Worm (Caenorhabditis elegans) whole organism, late embryonic: Measurements from ENCODE around the gene Y51H4A.6.

Experiments
- K09A11.1 ChIP-seq: sonication (generic microtip); optimal IDR thresholded peaks from 2 replicates; lab custom pipeline; 2017; ENCODE audit warnings: antibody characterized with exemption, mild to moderate bottlenecking, missing genetic modification characterization, missing compliant biosample characterization; ENCODE audit not compliant: insufficient read depth
- T23F11.4 ChIP-seq: fragments of 200-800 bp; sonication (Bioruptor generic); optimal IDR thresholded peaks from 2 replicates; lab custom pipeline; 2018; ENCODE audit warnings: mild to moderate bottlenecking, missing genetic modification characterization, missing compliant biosample characterization
- Y22D7AL.16 ChIP-seq: sonication (generic microtip); optimal IDR thresholded peaks from 2 replicates; lab custom pipeline; 2016; ENCODE audit warnings: missing genetic modification characterization, missing compliant biosample characterization
- ceh-14 ChIP-seq: sonication (generic microtip); optimal IDR thresholded peaks from 2 replicates; lab custom pipeline; 2016; ENCODE audit warnings: missing genotype, missing genetic modification characterization, missing compliant biosample characterization
- ceh-18 ChIP-seq: sonication (generic microtip); optimal IDR thresholded peaks from 2 replicates; lab custom pipeline; 2016; ENCODE audit warnings: missing genetic modification characterization, missing compliant biosample characterization
- ceh-19 ChIP-seq: fragments of 200-800 bp; sonication (Bioruptor generic); optimal IDR thresholded peaks from 2 replicates; lab custom pipeline; 2018; ENCODE audit warnings: mild to moderate bottlenecking, missing genetic modification characterization, missing compliant biosample characterization
- ceh-2 ChIP-seq: sonication (generic microtip); optimal IDR thresholded peaks from 2 replicates; lab custom pipeline; 2016; ENCODE audit warnings: missing genotype, missing genetic modification characterization, missing compliant biosample characterization
- ceh-24 ChIP-seq: sonication (generic microtip); optimal IDR thresholded peaks from 2 replicates; lab custom pipeline; 2016; ENCODE audit warnings: mild to moderate bottlenecking, missing genetic modification characterization, missing compliant biosample characterization
- ceh-30 ChIP-seq: fragments of 150-350 bp; optimal IDR thresholded peaks from 2 replicates; lab custom pipeline; 2014; ENCODE audit warnings: missing biosample characterization, missing genetic modification characterization
- ceh-31 ChIP-seq: sonication (generic microtip); optimal IDR thresholded peaks from 2 replicates; lab custom pipeline; 2016; ENCODE audit warnings: missing genetic modification characterization, missing compliant biosample characterization
- ceh-34 ChIP-seq: sonication (generic microtip); optimal IDR thresholded peaks from 2 replicates; lab custom pipeline; 2016; ENCODE audit warnings: mild to moderate bottlenecking, missing genetic modification characterization, missing compliant biosample characterization
- ceh-6 ChIP-seq: fragments of 200-800 bp; sonication (Bioruptor generic); optimal IDR thresholded peaks from 2 replicates; lab custom pipeline; 2018; ENCODE audit warnings: mild to moderate bottlenecking, missing genetic modification characterization, missing compliant biosample characterization
- che-1 ChIP-seq: sonication (generic microtip); optimal IDR thresholded peaks from 2 replicates; lab custom pipeline; 2016; ENCODE audit warnings: mild to moderate bottlenecking, missing genetic modification characterization, missing compliant biosample characterization
- dmd-4 ChIP-seq: sonication (generic microtip); optimal IDR thresholded peaks from 2 replicates; lab custom pipeline; 2016; ENCODE audit warnings: borderline replicate concordance, missing genetic modification characterization, missing compliant biosample characterization
- dve-1 ChIP-seq: sonication (generic microtip); optimal IDR thresholded peaks from 2 replicates; lab custom pipeline; 2017; ENCODE audit warnings: antibody characterized with exemption, mild to moderate bottlenecking, missing genetic modification characterization, missing compliant biosample characterization
- elt-2 ChIP-seq: sonication (generic microtip); optimal IDR thresholded peaks from 2 replicates; lab custom pipeline; 2016; ENCODE audit warnings: missing genetic modification reagents, missing genetic modification characterization, missing compliant biosample characterization
- ets-4 ChIP-seq: sonication (generic microtip); optimal IDR thresholded peaks from 2 replicates; lab custom pipeline; 2016; ENCODE audit warnings: missing genetic modification characterization, missing compliant biosample characterization
- fkh-10 ChIP-seq: fragments of 150-350 bp; optimal IDR thresholded peaks from 2 replicates; lab custom pipeline; 2014; ENCODE audit warnings: missing biosample characterization, missing genetic modification reagents, missing genetic modification characterization
- hlh-13 ChIP-seq: fragments of 200-800 bp; sonication (Bioruptor generic); optimal IDR thresholded peaks from 2 replicates; lab custom pipeline; 2018; ENCODE audit warnings: mild to moderate bottlenecking, missing genetic modification characterization, missing compliant biosample characterization
- hlh-6 ChIP-seq: sonication (generic microtip); optimal IDR thresholded peaks from 2 replicates; lab custom pipeline; 2016; ENCODE audit warnings: missing genotype, missing genetic modification characterization, missing compliant biosample characterization
- hlh-8 ChIP-seq: sonication (generic microtip); optimal IDR thresholded peaks from 2 replicates; lab custom pipeline; 2016; ENCODE audit warnings: missing genotype, missing genetic modification characterization, missing compliant biosample characterization
- lim-6 ChIP-seq: sonication (generic microtip); optimal IDR thresholded peaks from 2 replicates; lab custom pipeline; 2016; ENCODE audit warnings: missing genetic modification characterization, missing compliant biosample characterization
- mec-3 ChIP-seq: sonication (generic microtip); optimal IDR thresholded peaks from 2 replicates; lab custom pipeline; 2016; ENCODE audit warnings: borderline replicate concordance, missing genetic modification characterization, missing compliant biosample characterization
- nfya-1 ChIP-seq: sonication (generic microtip); optimal IDR thresholded peaks from 2 replicates; lab custom pipeline; 2017; ENCODE audit warnings: missing genetic modification characterization, mild to moderate bottlenecking, missing compliant biosample characterization, antibody characterized with exemption, moderate library complexity
- nhr-11 ChIP-seq: fragments of 150-350 bp; optimal IDR thresholded peaks from 2 replicates; lab custom pipeline; 2014; ENCODE audit warnings: missing biosample characterization, missing genetic modification characterization
- pha-2 ChIP-seq: sonication (generic microtip); optimal IDR thresholded peaks from 2 replicates; lab custom pipeline; 2017; ENCODE audit warnings: mild to moderate bottlenecking, missing genetic modification characterization, missing compliant biosample characterization
- pha-4 ChIP-seq: fragments of 150-350 bp; optimal IDR thresholded peaks from 2 replicates; lab custom pipeline; 2018; ENCODE audit warnings: missing biosample characterization, missing genetic modification reagents, missing genetic modification characterization
- ref-2 ChIP-seq: sonication (generic microtip); optimal IDR thresholded peaks from 2 replicates; lab custom pipeline; 2016; ENCODE audit warnings: missing genetic modification characterization, missing compliant biosample characterization
- rnt-1 ChIP-seq: sonication (generic microtip); optimal IDR thresholded peaks from 2 replicates; lab custom pipeline; 2016; ENCODE audit warnings: missing genetic modification characterization, missing compliant biosample characterization
- sdc-2 ChIP-seq: sonication (generic microtip); optimal IDR thresholded peaks from 2 replicates; lab custom pipeline; 2016; ENCODE audit warnings: missing genotype, missing genetic modification characterization, missing compliant biosample characterization
- sox-4 ChIP-seq: sonication (generic microtip); optimal IDR thresholded peaks from 2 replicates; lab custom pipeline; 2017; ENCODE audit warnings: mild to moderate bottlenecking, missing genetic modification characterization, inconsistent platforms, missing compliant biosample characterization
- tbx-2 ChIP-seq: sonication (generic microtip); optimal IDR thresholded peaks from 2 replicates; lab custom pipeline; 2016; ENCODE audit warnings: missing genetic modification characterization, missing compliant biosample characterization
- tbx-7 ChIP-seq: sonication (generic microtip); optimal IDR thresholded peaks from 2 replicates; lab custom pipeline; 2016; ENCODE audit warnings: missing genotype, missing genetic modification characterization, missing compliant biosample characterization
- ttx-3 ChIP-seq: sonication (generic microtip); optimal IDR thresholded peaks from 2 replicates; lab custom pipeline; 2016; ENCODE audit warnings: missing genetic modification reagents, missing genetic modification characterization, missing compliant biosample characterization
- unc-42 ChIP-seq: sonication (generic microtip); optimal IDR thresholded peaks from 2 replicates; lab custom pipeline; 2016; ENCODE audit warnings: missing genotype, missing genetic modification characterization, missing compliant biosample characterization
- unc-55 ChIP-seq: sonication (generic microtip); optimal IDR thresholded peaks from 2 replicates; lab custom pipeline; 2017; ENCODE audit warnings: missing biosample characterization, missing genetic modification reagents, missing genetic modification characterization
- zip-5 ChIP-seq: sonication (generic microtip); optimal IDR thresholded peaks from 2 replicates; lab custom pipeline; 2016; ENCODE audit warnings: missing genetic modification characterization, missing compliant biosample characterization
- ztf-16 ChIP-seq: sonication (generic microtip); optimal IDR thresholded peaks from 2 replicates; lab custom pipeline; 2017; ENCODE audit warnings: missing genetic modification characterization, missing compliant biosample characterization

The Y51H4A.6 gene

DNA sequence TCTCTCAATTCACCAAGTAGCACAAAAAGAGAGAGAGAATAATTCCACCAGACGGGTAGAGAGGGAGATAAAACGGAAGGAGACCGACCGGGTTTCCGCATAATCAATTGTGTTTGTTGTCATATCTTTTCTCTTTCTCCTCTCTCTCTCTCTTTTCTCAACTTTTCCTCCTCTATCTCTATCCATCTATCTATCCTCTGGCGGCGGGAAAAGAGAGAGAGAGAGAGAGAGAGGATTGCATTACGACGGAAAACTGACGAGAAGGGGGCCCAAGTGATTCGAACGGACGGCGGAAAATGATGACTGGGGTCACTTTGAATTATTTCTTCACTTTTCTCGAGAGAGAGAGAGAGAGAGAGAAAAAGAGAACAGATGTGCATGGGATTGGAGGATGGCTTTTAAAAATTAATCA lies 35.4 kb upstream of the Y51H4A.6 start (continued):
- TF ChIP-seq nhr-11 = peak; percentile 64
- TF ChIP-seq ceh-30 (tag; lab: Kevin White, UChicago) = no peak
- TF ChIP-seq ceh-14 = peak; percentile 47
- no peak for TF ChIP-seq pha-2
- TF ChIP-seq rnt-1 (tag; lab: Kevin White, UChicago) = peak; percentile 89
- no peak for TF ChIP-seq ttx-3
- TF ChIP-seq ceh-6 = no peak
- no peak for TF ChIP-seq ztf-16 (tag; lab: Kevin White, UChicago)
- no peak for TF ChIP-seq tbx-7 (tag; lab: Kevin White, UChicago)
- peak; percentile 82 for TF ChIP-seq tbx-2
- peak; percentile 38 for TF ChIP-seq hlh-8 (tag; lab: Kevin White, UChicago)
- TF ChIP-seq unc-42 = peak; percentile 91
- TF ChIP-seq hlh-6 (tag; lab: Kevin White, UChicago) = no peak
- TF ChIP-seq sdc-2 (tag; lab: Kevin White, UChicago) = peak; percentile 45
- peak; percentile 49 for TF ChIP-seq ref-2 (tag; lab: Kevin White, UChicago)
- peak; percentile 17 for TF ChIP-seq che-1
- TF ChIP-seq dmd-4 (tag; lab: Kevin White, UChicago) = peak; percentile 63
- peak; percentile 38 for TF ChIP-seq K09A11.1
- peak; percentile 20 for TF ChIP-seq ceh-2
- no peak for TF ChIP-seq pha-4
- TF ChIP-seq, all 69 proteins: peak for 24

DNA sequence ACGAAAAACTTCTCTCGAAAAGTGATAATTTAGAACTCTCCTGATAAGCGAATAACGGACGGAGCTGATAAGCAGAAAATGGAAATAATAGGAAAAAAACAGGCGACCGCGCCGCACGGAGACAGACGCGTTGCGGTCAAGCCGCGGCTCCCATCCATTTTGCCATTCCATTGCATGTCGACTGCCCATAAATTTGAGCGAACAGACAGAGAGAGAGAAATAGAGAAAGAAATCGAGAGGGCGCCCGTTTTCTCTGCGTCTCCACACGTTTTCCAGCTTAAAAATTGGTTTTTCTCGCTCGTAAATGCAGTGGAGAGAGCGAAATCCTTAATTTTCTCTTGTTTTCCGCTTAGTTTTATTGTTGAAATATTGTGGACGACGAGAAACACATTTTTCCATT lies 31.6 kb upstream of the Y51H4A.6 start:
- peak; percentile 53 for TF ChIP-seq unc-55 (GFP tag; lab: Kevin White, UChicago)
- TF ChIP-seq elt-2 (tag; lab: Kevin White, UChicago) = peak; percentile 76
- TF ChIP-seq dve-1 (tag; lab: Kevin White, UChicago) = peak; percentile 56
- peak; percentile 41 for TF ChIP-seq unc-42
- peak; percentile 36 for TF ChIP-seq nfya-1 (tag; lab: Kevin White, UChicago)
- TF ChIP-seq ceh-31 (tag; lab: Kevin White, UChicago) = peak; percentile 25
- TF ChIP-seq tbx-7 (tag; lab: Kevin White, UChicago) = no peak
- no peak for TF ChIP-seq pha-2
- TF ChIP-seq T23F11.4 (GFP tag; lab: Kevin White, UChicago) = no peak
- TF ChIP-seq, all 69 proteins: peak for 6

DNA sequence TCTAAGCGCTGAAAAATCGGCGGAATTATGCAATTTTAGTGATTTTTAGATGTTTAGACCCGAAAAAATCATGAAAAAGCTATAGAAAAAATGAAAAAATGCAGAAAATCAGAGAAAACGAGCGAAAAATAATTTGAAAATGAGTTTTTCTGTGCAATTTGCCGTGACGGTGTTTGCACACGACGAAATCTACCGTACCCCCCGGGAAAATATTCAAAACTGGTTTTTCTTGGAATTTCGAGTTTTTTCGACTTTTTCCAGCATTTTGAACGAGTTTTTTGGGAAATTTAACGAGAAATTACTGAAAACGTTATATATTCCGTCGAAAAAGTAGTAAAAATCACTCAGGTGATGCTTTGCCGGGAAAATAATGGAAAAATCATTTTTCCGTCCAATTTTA lies 31.1 kb upstream of the Y51H4A.6 start:
- TF ChIP-seq ztf-16 (tag; lab: Kevin White, UChicago) = no peak
- TF ChIP-seq ref-2 (tag; lab: Kevin White, UChicago) = no peak
- TF ChIP-seq ttx-3 = no peak
- no peak for TF ChIP-seq elt-2 (tag; lab: Kevin White, UChicago)
- no peak for TF ChIP-seq fkh-10
- no peak for TF ChIP-seq lim-6 (tag; lab: Kevin White, UChicago)
- TF ChIP-seq hlh-13 (GFP tag; lab: Kevin White, UChicago) = no peak
- no peak for TF ChIP-seq ceh-2

DNA sequence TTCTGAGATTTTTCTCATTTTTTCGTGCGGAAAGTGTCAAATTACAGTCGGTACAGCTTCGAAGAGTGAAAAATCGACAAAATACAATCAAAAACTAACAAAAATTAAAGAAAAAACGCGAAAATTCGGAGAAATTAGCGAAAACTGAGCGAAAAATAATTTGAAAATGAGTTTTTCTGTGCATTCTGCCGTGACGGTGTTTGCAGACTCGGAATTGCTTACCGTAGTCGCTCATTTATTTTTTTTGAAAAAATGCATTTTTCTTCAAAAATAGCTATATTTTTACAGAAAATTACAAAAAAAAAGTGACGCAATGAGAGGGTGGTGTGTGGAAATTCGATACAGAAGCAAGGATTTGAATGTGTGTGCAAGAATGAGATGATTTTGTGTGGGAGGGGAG lies 30.4 kb upstream of the Y51H4A.6 start:
- TF ChIP-seq ceh-19 (GFP tag; lab: Kevin White, UChicago) (no peak), Y22D7AL.16 (tag; lab: Kevin White, UChicago) (no peak), zip-5 (tag; lab: Kevin White, UChicago) (no peak), unc-42 (no peak)
- TF ChIP-seq, all 69 proteins: peak for 0

ce11 chrIV:16503590-16504217 lies 29.8 kb upstream of the Y51H4A.6 start:
- TF ChIP-seq sox-4 (no peak), ceh-31 (tag; lab: Kevin White, UChicago) (no peak), ets-4 (no peak), mec-3 (tag; lab: Kevin White, UChicago) (no peak), dmd-4 (tag; lab: Kevin White, UChicago) (no peak), nhr-11 (no peak), pha-2 (no peak), pha-4 (no peak), ceh-18 (tag; lab: Kevin White, UChicago) (no peak), hlh-13 (GFP tag; lab: Kevin White, UChicago) (no peak), ceh-34 (tag; lab: Kevin White, UChicago) (no peak), ceh-24 (tag; lab: Kevin White, UChicago) (no peak)
